Fruit fly (Drosophila melanogaster) whole organism, prepupa: ENCODE data around the gene CG5455.

Source experiments
- Blimp-1 ChIP-seq: fragments of 200-800 bp; sonication (Bioruptor generic); optimal IDR thresholded peaks from 3 replicates; lab custom pipeline; 2017; ENCODE audit warnings: missing biosample characterization, missing genetic modification characterization, mild to moderate bottlenecking, moderate library complexity, missing genetic modification reagents
- CG10631 ChIP-seq: fragments of 200-800 bp; sonication (Bioruptor generic); optimal IDR thresholded peaks from 2 replicates; lab custom pipeline; 2016; ENCODE audit warnings: missing biosample characterization, missing genetic modification characterization
- CG10669 ChIP-seq: fragments of 200-800 bp; sonication (Bioruptor generic); optimal IDR thresholded peaks from 3 replicates; lab custom pipeline; 2018; ENCODE audit warnings: missing biosample characterization, mild to moderate bottlenecking, missing genetic modification characterization, moderate library complexity
- CG11294 ChIP-seq: fragments of 200-800 bp; sonication (Bioruptor generic); IDR thresholded peaks from 2 replicates; pipeline ENCODE4 v1.3.6; 2022; ENCODE audit warnings: missing biosample characterization, missing genetic modification characterization
- CG11762 ChIP-seq: fragments of 200-800 bp; sonication (Bioruptor generic); optimal IDR thresholded peaks from 3 replicates; lab custom pipeline; 2016; ENCODE audit warnings: missing biosample characterization, missing genetic modification characterization; ENCODE audit not compliant: insufficient read depth
- CG11902 ChIP-seq: fragments of 200-800 bp; sonication (Bioruptor generic); optimal IDR thresholded peaks from 3 replicates; lab custom pipeline; 2016; ENCODE audit warnings: missing biosample characterization, missing genetic modification characterization
- CG15336 ChIP-seq: fragments of 200-800 bp; sonication (Bioruptor generic); IDR thresholded peaks from 2 replicates; pipeline ENCODE4 v1.3.6; 2022; ENCODE audit warnings: missing biosample characterization, missing genetic modification characterization
- CG1621 ChIP-seq: fragments of 200-800 bp; sonication (Bioruptor generic); optimal IDR thresholded peaks from 3 replicates; lab custom pipeline; 2018; ENCODE audit warnings: missing biosample characterization, mild to moderate bottlenecking, missing genetic modification characterization
- CG16779 ChIP-seq: fragments of 200-800 bp; sonication (Bioruptor generic); optimal IDR thresholded peaks from 3 replicates; lab custom pipeline; 2017; ENCODE audit warnings: missing biosample characterization, mild to moderate bottlenecking, missing genetic modification characterization
- CG3032 ChIP-seq: fragments of 200-800 bp; optimal IDR thresholded peaks from 2 replicates; lab custom pipeline; 2019; ENCODE audit warnings: missing biosample characterization, mild to moderate bottlenecking, missing genetic modification characterization, moderate library complexity
- CG32006 ChIP-seq: fragments of 200-800 bp; sonication (Bioruptor generic); optimal IDR thresholded peaks from 3 replicates; lab custom pipeline; 2017; ENCODE audit warnings: missing biosample characterization, mild to moderate bottlenecking, missing genetic modification characterization
- CG34406 ChIP-seq: fragments of 200-800 bp; sonication (Bioruptor generic); optimal IDR thresholded peaks from 3 replicates; lab custom pipeline; 2016; ENCODE audit warnings: missing biosample characterization, missing genetic modification characterization
- CG3919 ChIP-seq: fragments of 200-800 bp; sonication (Bioruptor generic); optimal IDR thresholded peaks from 3 replicates; lab custom pipeline; 2016; ENCODE audit warnings: missing biosample characterization, missing genetic modification characterization
- CG4318 ChIP-seq: fragments of 200-800 bp; sonication (Bioruptor generic); optimal IDR thresholded peaks from 3 replicates; lab custom pipeline; 2017; ENCODE audit warnings: missing biosample characterization, mild to moderate bottlenecking, missing genetic modification characterization
- CG6163 ChIP-seq: fragments of 200-800 bp; sonication (Bioruptor generic); IDR thresholded peaks from 3 replicates; pipeline ENCODE4 v1.3.6; 2022; ENCODE audit warnings: missing biosample characterization, missing genetic modification characterization
- CG6276 ChIP-seq: fragments of 200-800 bp; sonication (Bioruptor generic); optimal IDR thresholded peaks from 2 replicates; lab custom pipeline; 2017; ENCODE audit warnings: missing biosample characterization, mild to moderate bottlenecking, missing genetic modification characterization
- CG6792 ChIP-seq: fragments of 200-800 bp; sonication (Bioruptor generic); optimal IDR thresholded peaks from 3 replicates; lab custom pipeline; 2016; ENCODE audit warnings: missing biosample characterization, missing genetic modification characterization
- CG6808 ChIP-seq: fragments of 200-800 bp; sonication (Bioruptor generic); optimal IDR thresholded peaks from 3 replicates; lab custom pipeline; 2017; ENCODE audit warnings: missing biosample characterization, missing genetic modification characterization, mild to moderate bottlenecking, moderate library complexity, missing genetic modification reagents
- CG6854 ChIP-seq: fragments of 200-800 bp; sonication (Bioruptor generic); optimal IDR thresholded peaks from 2 replicates; lab custom pipeline; 2017; ENCODE audit warnings: missing biosample characterization, mild to moderate bottlenecking, missing genetic modification characterization
- CG7368 ChIP-seq: fragments of 200-800 bp; sonication (Bioruptor generic); optimal IDR thresholded peaks from 3 replicates; lab custom pipeline; 2016; ENCODE audit warnings: missing biosample characterization, missing genetic modification characterization
- CG8319 ChIP-seq: fragments of 200-800 bp; sonication (Bioruptor generic); optimal IDR thresholded peaks from 3 replicates; lab custom pipeline; 2016; ENCODE audit warnings: missing biosample characterization, missing genetic modification characterization
- CG9139 ChIP-seq: fragments of 200-800 bp; sonication (Bioruptor generic); optimal IDR thresholded peaks from 3 replicates; lab custom pipeline; 2017; ENCODE audit warnings: missing biosample characterization, mild to moderate bottlenecking, missing genetic modification characterization
- Eip78C ChIP-seq: fragments of 200-800 bp; sonication (Bioruptor generic); peaks from one replicate; lab custom pipeline; 2016; ENCODE audit warnings: missing biosample characterization, missing genetic modification characterization
- Eip93F ChIP-seq: fragments of 200-800 bp; sonication (Bioruptor generic); optimal IDR thresholded peaks from 2 replicates; lab custom pipeline; 2016; ENCODE audit warnings: missing biosample characterization, mild to moderate bottlenecking, missing genetic modification characterization
- Ets21C ChIP-seq: fragments of 200-800 bp; sonication (Bioruptor generic); optimal IDR thresholded peaks from 3 replicates; lab custom pipeline; 2016; ENCODE audit warnings: missing biosample characterization, missing genetic modification characterization
- Ets96B ChIP-seq: fragments of 200-800 bp; optimal IDR thresholded peaks from 2 replicates; lab custom pipeline; 2019; ENCODE audit warnings: missing biosample characterization, mild to moderate bottlenecking, missing genetic modification characterization, moderate library complexity
- Hr38 ChIP-seq: sonication (Bioruptor generic); optimal IDR thresholded peaks from 2 replicates; lab custom pipeline; 2016; ENCODE audit warnings: missing biosample characterization, missing genetic modification characterization
- Hr39 ChIP-seq: fragments of 200-800 bp; sonication (Bioruptor generic); optimal IDR thresholded peaks from 2 replicates; lab custom pipeline; 2016; ENCODE audit warnings: missing biosample characterization, missing genetic modification characterization
- Hr4 ChIP-seq: fragments of 200-800 bp; sonication (Bioruptor generic); optimal IDR thresholded peaks from 3 replicates; lab custom pipeline; 2016; ENCODE audit warnings: missing biosample characterization, missing genetic modification characterization
- Lpt ChIP-seq: fragments of 200-800 bp; sonication (Bioruptor generic); optimal IDR thresholded peaks from 3 replicates; lab custom pipeline; 2016; ENCODE audit warnings: missing biosample characterization, missing genetic modification characterization
- Met ChIP-seq: fragments of 200-800 bp; sonication (Bioruptor generic); optimal IDR thresholded peaks from 3 replicates; lab custom pipeline; 2016; ENCODE audit warnings: missing biosample characterization, missing genetic modification characterization
- OdsH ChIP-seq: fragments of 200-800 bp; sonication (Bioruptor generic); optimal IDR thresholded peaks from 3 replicates; lab custom pipeline; 2016; ENCODE audit warnings: missing biosample characterization, missing genetic modification characterization
- Smox ChIP-seq: fragments of 200-800 bp; sonication (Bioruptor generic); optimal IDR thresholded peaks from 3 replicates; lab custom pipeline; 2016; ENCODE audit warnings: missing biosample characterization, missing genetic modification characterization
- Sox102F ChIP-seq: fragments of 200-800 bp; sonication (Bioruptor generic); optimal IDR thresholded peaks from 2 replicates; lab custom pipeline; 2016; ENCODE audit warnings: missing biosample characterization, mild to moderate bottlenecking, missing genetic modification characterization
- Sox14 ChIP-seq: fragments of 200-800 bp; sonication (Bioruptor generic); optimal IDR thresholded peaks from 3 replicates; lab custom pipeline; 2016; ENCODE audit warnings: missing biosample characterization, missing genetic modification characterization
- Sox15 ChIP-seq: fragments of 200-800 bp; sonication (Bioruptor generic); optimal IDR thresholded peaks from 3 replicates; lab custom pipeline; 2016; ENCODE audit warnings: missing biosample characterization, missing genetic modification characterization
- achi ChIP-seq: fragments of 200-800 bp; sonication (Bioruptor generic); optimal IDR thresholded peaks from 3 replicates; lab custom pipeline; 2016; ENCODE audit warnings: missing biosample characterization, missing genetic modification characterization
- acj6 ChIP-seq: fragments of 200-800 bp; sonication (Bioruptor generic); optimal IDR thresholded peaks from 3 replicates; lab custom pipeline; 2016; ENCODE audit warnings: missing biosample characterization, missing genetic modification characterization
- dsx ChIP-seq: fragments of 200-800 bp; optimal IDR thresholded peaks from 3 replicates; lab custom pipeline; 2019; ENCODE audit warnings: missing biosample characterization, mild to moderate bottlenecking, missing genetic modification characterization, moderate library complexity; ENCODE audit not compliant: poor library complexity, severe bottlenecking
- eg ChIP-seq: fragments of 200-800 bp; sonication (Bioruptor generic); IDR thresholded peaks from 3 replicates; pipeline ENCODE4 v1.3.6; 2022; ENCODE audit warnings: missing biosample characterization, missing genetic modification characterization
- fd59A ChIP-seq: fragments of 200-800 bp; sonication (Bioruptor generic); optimal IDR thresholded peaks from 2 replicates; lab custom pipeline; 2017; ENCODE audit warnings: missing biosample characterization, mild to moderate bottlenecking, missing genetic modification characterization, missing genetic modification reagents
- fd85E ChIP-seq: fragments of 200-800 bp; sonication (Bioruptor generic); optimal IDR thresholded peaks from 3 replicates; lab custom pipeline; 2016; ENCODE audit warnings: missing biosample characterization, missing genetic modification characterization
- fkh ChIP-seq: fragments of 200-800 bp; sonication (Bioruptor generic); optimal IDR thresholded peaks from 3 replicates; lab custom pipeline; 2017; ENCODE audit warnings: missing biosample characterization, mild to moderate bottlenecking, missing genetic modification characterization, moderate library complexity
- net ChIP-seq: fragments of 200-800 bp; sonication (Bioruptor generic); optimal IDR thresholded peaks from 3 replicates; lab custom pipeline; 2016; ENCODE audit warnings: missing biosample characterization, missing genetic modification characterization
- pdm3 ChIP-seq: fragments of 200-800 bp; sonication (Bioruptor generic); optimal IDR thresholded peaks from 3 replicates; lab custom pipeline; 2016; ENCODE audit warnings: missing biosample characterization, missing genetic modification characterization
- salr ChIP-seq, 2 experiments: fragments of 200-800 bp; sonication (Bioruptor generic); optimal IDR thresholded peaks; 3 replicates each; lab custom pipeline; 2016 to 2018; ENCODE audit warnings: missing biosample characterization in 2 of 2, missing genetic modification characterization in 2 of 2, mild to moderate bottlenecking in 1 of 2
- spab ChIP-seq: fragments of 200-800 bp; sonication (Bioruptor generic); optimal IDR thresholded peaks from 2 replicates; lab custom pipeline; 2017; ENCODE audit warnings: missing biosample characterization, mild to moderate bottlenecking, missing genetic modification characterization, missing genetic modification reagents
- svp ChIP-seq: fragments of 200-800 bp; sonication (Bioruptor generic); peaks from one replicate; lab custom pipeline; 2016; ENCODE audit warnings: missing biosample characterization, missing genetic modification characterization
- vri ChIP-seq: fragments of 200-800 bp; sonication (Bioruptor generic); optimal IDR thresholded peaks from 3 replicates; lab custom pipeline; 2016; ENCODE audit warnings: missing biosample characterization, mild to moderate bottlenecking, missing genetic modification characterization

CG5455 gene

dm6 chr3R:26499136-26499535, 37.8 kb downstream of the CG5455 start (continued):
- TF ChIP-seq CG15336 (GFP tag; lab: Robert Waterston, UW) (0 out of 2 replicates have a peak, but pooled peaks have one; percentile 25), pdm3 (GFP tag; lab: Kevin White, UChicago) (peak; percentile 68), Eip78C (GFP tag; lab: Kevin White, UChicago) (peak; percentile 92), CG1621 (tag; lab: Kevin White, UChicago) (peak; percentile 63), Eip93F (GFP tag; lab: Kevin White, UChicago) (no peak), OdsH (GFP tag; lab: Kevin White, UChicago) (peak; percentile 72), Sox102F (GFP tag; lab: Kevin White, UChicago) (peak; percentile 78), fkh (no peak), CG11294 (no peak), salr (GFP tag; optimal IDR thresholded peaks at IDR 0.05; lab: Kevin White, UChicago) (peak in 1 of 2 experiments; percentile 40), net (GFP tag; lab: Kevin White, UChicago) (peak; percentile 34), Sox14 (GFP tag; lab: Kevin White, UChicago) (peak; percentile 74)

- TF ChIP-seq CG11762 (peak; percentile 27), Hr38 (GFP tag; lab: Kevin White, UChicago) (no peak), Lpt (GFP tag; lab: Kevin White, UChicago) (peak; percentile 71), CG6792 (GFP tag; lab: Kevin White, UChicago) (no peak), fd59A (GFP tag; lab: Kevin White, UChicago) (peak; percentile 29), CG7368 (GFP tag; lab: Kevin White, UChicago) (peak; percentile 22), CG9139 (GFP tag; lab: Kevin White, UChicago) (no peak), Smox (GFP tag; lab: Kevin White, UChicago) (no peak), CG11902 (GFP tag; lab: Kevin White, UChicago) (no peak), CG32006 (GFP tag; lab: Kevin White, UChicago) (peak; percentile 78), CG10669 (peak; percentile 34), CG3919 (GFP tag; lab: Kevin White, UChicago) (peak; percentile 54), Ets96B (tag; lab: Kevin White, UChicago) (peak; percentile 45), achi (GFP tag; lab: Kevin White, UChicago) (peak; percentile 57), CG1621 (tag; lab: Kevin White, UChicago) (peak; percentile 43), Eip78C (GFP tag; lab: Kevin White, UChicago) (peak; percentile 84), Sox102F (GFP tag; lab: Kevin White, UChicago) (no peak), Met (GFP tag; lab: Kevin White, UChicago) (peak; percentile 4), CG8319 (GFP tag; lab: Kevin White, UChicago) (no peak), CG6163 (peak; percentile 74), spab (GFP tag; lab: Kevin White, UChicago) (peak; percentile 41), Sox15 (no peak), fd85E (GFP tag; lab: Kevin White, UChicago) (no peak), CG3032 (tag; lab: Kevin White, UChicago) (peak; percentile 48), Hr4 (GFP tag; lab: Kevin White, UChicago) (peak; percentile 76), CG6276 (peak; percentile 64), CG6808 (GFP tag; lab: Kevin White, UChicago) (peak; percentile 18), pdm3 (GFP tag; lab: Kevin White, UChicago) (peak; percentile 58), Ets21C (GFP tag; lab: Kevin White, UChicago) (no peak), CG6854 (GFP tag; lab: Kevin White, UChicago) (no peak), CG10631 (peak; percentile 58), CG34406 (GFP tag; lab: Kevin White, UChicago) (no peak), dsx (GFP tag; lab: Kevin White, UChicago) (peak; percentile 31), salr (GFP tag; optimal IDR thresholded peaks at IDR 0.05; lab: Kevin White, UChicago) (peak in 1 of 2 experiments; percentile 56), svp (GFP tag; lab: Kevin White, UChicago) (no peak), net (GFP tag; lab: Kevin White, UChicago) (peak; percentile 19), CG4318 (peak; percentile 65), CG16779 (tag; lab: Kevin White, UChicago) (peak; percentile 11), vri (no peak), eg (GFP tag; lab: Robert Waterston, UW) (peak; percentile 70), Blimp-1 (no peak), fkh (no peak), CG11294 (peak; percentile 56; the same call in 1 of the 2 replicates), acj6 (GFP tag; lab: Kevin White, UChicago) (peak; percentile 37), Hr39 (peak; percentile 1)
Observed at dm6 chr3R:26500355-26500754, 39.0 kb downstream of the CG5455 start.
